Worm (Caenorhabditis elegans): ENCODE data around the gene T24H10.4.

DNA sequence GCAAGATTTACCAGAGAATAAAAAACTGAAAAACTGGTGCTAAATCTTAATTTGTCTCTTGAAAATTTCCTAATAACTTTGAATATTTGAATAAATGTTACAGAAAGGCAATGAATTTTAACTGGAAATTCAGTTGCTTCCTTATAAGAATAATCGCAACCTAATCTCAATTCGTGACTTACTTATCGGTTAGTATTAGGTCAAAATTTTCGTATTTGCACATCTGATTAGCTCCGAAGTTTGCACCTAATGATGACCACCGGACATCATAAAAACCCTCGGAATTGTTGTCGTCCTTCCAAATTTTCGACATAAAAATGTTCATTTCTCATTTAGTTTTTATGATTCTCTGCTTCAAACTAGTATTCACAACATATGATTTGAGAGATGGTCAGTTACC is 28.5 kb downstream of the T24H10.4 start, which contains the start of gene C16D2.3:
- TF ChIP-seq him-1 (tag; optimal IDR thresholded peaks at IDR 0.05), result no peak
- no peak for TF ChIP-seq dao-5 (tag; optimal IDR thresholded peaks at IDR 0.05)
- TF ChIP-seq W03F9.2 (tag; optimal IDR thresholded peaks at IDR 0.05), result no peak
